Worm (Caenorhabditis elegans) whole organism, dauer: ENCODE results near the gene srh-251.

Source experiments
- unc-62 ChIP-seq: sonication (generic microtip); optimal IDR thresholded peaks from 2 replicates; lab custom pipeline; 2017; ENCODE audit warnings: missing biosample characterization, missing genetic modification reagents, missing genetic modification characterization

Gene srh-251

DNA sequence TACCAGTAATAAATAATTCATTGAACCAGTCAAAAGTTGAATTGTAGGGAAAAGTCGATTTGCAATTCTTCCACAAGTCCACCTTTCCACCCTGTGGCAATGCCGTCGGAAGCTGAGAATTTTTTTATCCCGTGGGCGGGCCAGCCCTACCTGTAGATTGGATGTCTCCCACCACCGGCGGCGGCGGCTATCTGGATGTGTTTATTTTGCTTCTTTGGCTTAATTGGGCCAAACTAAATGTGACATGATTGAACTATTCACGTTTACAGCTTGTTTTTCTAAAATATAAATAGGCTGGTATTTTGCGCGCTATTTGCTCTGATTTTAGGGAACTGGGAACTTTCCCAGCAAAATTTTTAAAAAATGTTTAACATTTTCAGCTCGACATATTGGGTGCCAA lies 35.2 kb downstream of the srh-251 start, which contains the start of gene wrt-8:
Gene wrt-8, minus strand, starts transcription at position 101 of the 400 bp plus-strand sequence.
- TF ChIP-seq unc-62 (GFP tag; lab: Kevin White, UChicago): no peak

- TF ChIP-seq unc-62 (GFP tag; lab: Kevin White, UChicago): no peak
Observed at ce11 chrV:15341404-15341803, 38.3 kb downstream of the srh-251 start, which contains the start of gene clec-229. clec-229 (minus strand) TSS chrV:15341504.

DNA sequence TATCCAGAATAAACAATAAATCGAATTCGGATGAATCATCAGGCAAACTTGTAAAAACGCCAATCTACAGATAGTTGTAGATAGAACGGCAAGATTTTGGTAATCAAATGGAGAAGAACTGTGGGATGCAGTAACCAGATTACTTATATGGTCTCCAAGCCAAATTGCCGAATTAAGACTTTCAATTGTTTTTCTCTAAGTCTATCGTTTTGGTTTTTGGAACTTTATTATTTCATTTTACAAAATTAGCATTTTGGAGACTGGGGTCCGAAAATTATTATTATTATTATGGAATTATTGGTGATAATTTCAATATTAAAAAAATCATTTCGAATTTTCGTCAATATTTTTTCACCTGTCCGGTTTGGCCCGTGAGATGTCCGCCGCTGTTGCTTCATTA lies 40.4 kb downstream of the srh-251 start, which contains the start of gene clec-228:
Gene clec-228, minus strand, starts transcription at position 101 of the 400 bp plus-strand sequence.
- TF ChIP-seq unc-62 (GFP tag; lab: Kevin White, UChicago): no peak

- no peak for TF ChIP-seq unc-62 (GFP tag; lab: Kevin White, UChicago)
Observed at ce11 chrV:15337405-15337804, 42.3 kb downstream of the srh-251 start, which contains the start of gene wrt-7. wrt-7 (minus strand) TSS chrV:15337505.

DNA sequence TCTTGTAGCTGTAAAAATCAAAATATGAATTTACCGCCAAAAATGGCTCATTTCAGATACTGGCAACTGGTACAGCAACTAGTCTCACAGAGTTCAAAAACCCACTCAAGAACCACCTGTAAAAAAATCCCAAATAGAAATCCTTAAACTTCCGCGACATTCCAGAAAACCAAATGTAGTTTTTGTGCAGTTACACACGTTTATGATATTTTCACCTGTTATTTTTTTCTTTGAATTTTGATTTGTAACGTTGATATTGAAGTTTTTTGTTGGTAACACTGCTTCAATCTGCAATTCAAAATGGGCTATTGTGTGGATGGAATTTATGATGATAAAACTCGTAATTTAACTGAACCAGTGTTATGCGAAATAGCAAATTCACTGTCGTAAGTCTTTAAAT lies 46.9 kb downstream of the srh-251 start, which contains the start of gene srw-113:
Gene srw-113, plus strand, starts transcription at position 301 of the 400 bp plus-strand sequence.
- TF ChIP-seq unc-62 (GFP tag; lab: Kevin White, UChicago): no peak

DNA sequence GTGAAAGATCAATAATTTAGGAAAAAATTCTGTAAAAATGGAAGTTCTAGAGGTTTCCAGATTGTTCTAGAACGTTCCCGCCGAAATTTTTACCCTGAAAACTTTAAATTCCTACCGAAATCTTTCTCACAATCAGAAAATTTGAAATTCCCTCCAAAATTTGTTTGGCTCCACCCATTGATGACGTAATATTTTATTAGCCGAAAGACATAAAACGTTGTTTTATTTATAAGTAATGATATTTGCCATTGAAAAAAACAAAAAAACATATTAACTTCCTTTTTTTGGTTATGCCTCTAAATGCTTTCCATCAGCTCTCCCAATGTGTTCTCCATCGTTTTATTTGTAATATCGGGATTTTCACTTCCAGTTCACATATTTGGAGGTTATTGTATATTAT lies 49.4 kb downstream of the srh-251 start, which contains the start of gene srh-295:
Gene srh-295, plus strand, starts transcription at position 301 of the 400 bp plus-strand sequence.
- no peak for TF ChIP-seq unc-62 (GFP tag; lab: Kevin White, UChicago)
